Worm (Caenorhabditis elegans) whole organism, L2 larva: Measurements from ENCODE around the gene F30H5.5.
A peak's percentile ranks its signal among the peaks of the same experiment; 100 is the strongest.

Source experiments
- C34F6.9 ChIP-seq: fragments of 150-350 bp; optimal IDR thresholded peaks from 2 replicates; lab custom pipeline; 2014; ENCODE audit warnings: missing biosample characterization, missing genetic modification characterization
- F13H6.1 ChIP-seq: sonication (generic microtip); optimal IDR thresholded peaks from 2 replicates; lab custom pipeline; 2016; ENCODE audit warnings: missing genetic modification characterization, missing compliant biosample characterization
- Y55F3AM.14 ChIP-seq: fragments of 200-800 bp; sonication (Bioruptor generic); optimal IDR thresholded peaks from 2 replicates; lab custom pipeline; 2018; ENCODE audit warnings: mild to moderate bottlenecking, missing genetic modification characterization, missing compliant biosample characterization
- alr-1 ChIP-seq: fragments of 150-350 bp; optimal IDR thresholded peaks from 2 replicates; lab custom pipeline; 2014; ENCODE audit warnings: missing biosample characterization, missing genetic modification characterization
- ama-1 ChIP-seq: fragments of 150-350 bp; optimal IDR thresholded peaks from 2 replicates; lab custom pipeline; 2018; ENCODE audit warnings: inconsistent platforms
- blmp-1 ChIP-seq: sonication (generic microtip); optimal IDR thresholded peaks from 2 replicates; lab custom pipeline; 2017; ENCODE audit warnings: missing genetic modification characterization, mild to moderate bottlenecking, missing compliant biosample characterization, antibody characterized with exemption, moderate library complexity; ENCODE audit not compliant: insufficient read depth
- ceh-82 ChIP-seq: fragments of 150-350 bp; optimal IDR thresholded peaks from 2 replicates; lab custom pipeline; 2014; ENCODE audit warnings: missing biosample characterization, missing genetic modification characterization
- dmd-4 ChIP-seq: sonication (generic microtip); optimal IDR thresholded peaks from 2 replicates; lab custom pipeline; 2017; ENCODE audit warnings: missing biosample characterization, missing genetic modification characterization
- egl-27 ChIP-seq: sonication (generic microtip); optimal IDR thresholded peaks from 3 replicates; lab custom pipeline; 2017; ENCODE audit warnings: missing biosample characterization, missing genetic modification reagents, missing genetic modification characterization
- elt-1 ChIP-seq: fragments of 150-350 bp; optimal IDR thresholded peaks from 2 replicates; lab custom pipeline; 2014; ENCODE audit warnings: missing biosample characterization, missing genetic modification characterization
- fos-1 ChIP-seq: fragments of 150-350 bp; optimal IDR thresholded peaks from 2 replicates; lab custom pipeline; 2014; ENCODE audit warnings: missing biosample characterization, missing genetic modification characterization
- gmeb-1 ChIP-seq: fragments of 150-350 bp; optimal IDR thresholded peaks from 2 replicates; lab custom pipeline; 2014; ENCODE audit warnings: missing biosample characterization, missing genetic modification characterization
- lin-11 ChIP-seq: fragments of 150-350 bp; sonication (generic microtip); optimal IDR thresholded peaks from 2 replicates; lab custom pipeline; 2014; ENCODE audit warnings: missing biosample characterization, missing genetic modification characterization, inconsistent platforms, mixed read lengths
- lin-13 ChIP-seq: fragments of 150-350 bp; optimal IDR thresholded peaks from 2 replicates; lab custom pipeline; 2014; ENCODE audit warnings: missing biosample characterization, missing genetic modification reagents, missing genetic modification characterization
- lin-39 ChIP-seq: fragments of 150-350 bp; optimal IDR thresholded peaks from 2 replicates; lab custom pipeline; 2014; ENCODE audit warnings: missing biosample characterization, missing genetic modification reagents, missing genetic modification characterization
- lsy-2 ChIP-seq, 2 experiments: fragments of 150-350 bp in 1 of 2; sonication (generic microtip) in 1 of 2; optimal IDR thresholded peaks; 2 replicates each; lab custom pipeline; 2014 to 2017; ENCODE audit warnings: missing biosample characterization in 2 of 2, missing genetic modification characterization in 2 of 2
- mbf-1 ChIP-seq: sonication (generic microtip); optimal IDR thresholded peaks from 2 replicates; lab custom pipeline; 2017; ENCODE audit warnings: missing biosample characterization, missing genetic modification characterization
- nhr-10 ChIP-seq: sonication (generic microtip); optimal IDR thresholded peaks from 2 replicates; lab custom pipeline; 2017; ENCODE audit warnings: missing biosample characterization, missing genetic modification characterization
- nhr-21 ChIP-seq: fragments of 150-350 bp; optimal IDR thresholded peaks from 2 replicates; lab custom pipeline; 2014; ENCODE audit warnings: missing biosample characterization, missing genetic modification characterization
- nhr-237 ChIP-seq: fragments of 150-350 bp; optimal IDR thresholded peaks from 2 replicates; lab custom pipeline; 2014; ENCODE audit warnings: missing biosample characterization, missing genetic modification characterization
- nhr-25 ChIP-seq: fragments of 150-350 bp; sonication (generic microtip); optimal IDR thresholded peaks from 3 replicates; lab custom pipeline; 2014; ENCODE audit warnings: missing biosample characterization, missing genetic modification characterization
- peb-1 ChIP-seq: fragments of 150-350 bp; optimal IDR thresholded peaks from 2 replicates; lab custom pipeline; 2014; ENCODE audit warnings: missing biosample characterization, missing genetic modification characterization
- skn-1 ChIP-seq: sonication (generic microtip); optimal IDR thresholded peaks from 2 replicates; lab custom pipeline; 2017; ENCODE audit warnings: missing biosample characterization, missing genetic modification characterization
- sma-3 ChIP-seq: sonication (generic microtip); optimal IDR thresholded peaks from 2 replicates; lab custom pipeline; 2016; ENCODE audit warnings: missing genetic modification reagents, missing genetic modification characterization, missing compliant biosample characterization
- sma-9 ChIP-seq, 2 experiments: fragments of 150-350 bp in 1 of 2; sonication (generic microtip) in 1 of 2; optimal IDR thresholded peaks; 2 replicates each; lab custom pipeline; 2014 to 2016; ENCODE audit warnings: missing genetic modification characterization in 2 of 2, mild to moderate bottlenecking in 1 of 2, missing biosample characterization in 1 of 2, missing compliant biosample characterization in 1 of 2, missing genetic modification reagents in 1 of 2, moderate library complexity in 1 of 2
- unc-39 ChIP-seq: fragments of 150-350 bp; optimal IDR thresholded peaks from 2 replicates; lab custom pipeline; 2014; ENCODE audit warnings: missing biosample characterization, missing genetic modification characterization
- unc-55 ChIP-seq: fragments of 150-350 bp; sonication (generic microtip); optimal IDR thresholded peaks from 3 replicates; lab custom pipeline; 2014; ENCODE audit warnings: missing biosample characterization, missing genetic modification reagents, missing genetic modification characterization
- unc-62 ChIP-seq: fragments of 150-350 bp; optimal IDR thresholded peaks from 2 replicates; lab custom pipeline; 2014; ENCODE audit warnings: missing biosample characterization, missing genetic modification reagents, missing genetic modification characterization
- ztf-1 ChIP-seq: fragments of 200-800 bp; sonication (Bioruptor generic); conservative IDR thresholded peaks from 2 replicates; pipeline ENCODE4 v1.3.6; 2022; ENCODE audit warnings: missing genetic modification characterization, missing compliant biosample characterization
- ztf-4 ChIP-seq: fragments of 150-350 bp; optimal IDR thresholded peaks from 2 replicates; lab custom pipeline; 2014; ENCODE audit warnings: missing biosample characterization, missing genetic modification characterization

Gene F30H5.5

DNA sequence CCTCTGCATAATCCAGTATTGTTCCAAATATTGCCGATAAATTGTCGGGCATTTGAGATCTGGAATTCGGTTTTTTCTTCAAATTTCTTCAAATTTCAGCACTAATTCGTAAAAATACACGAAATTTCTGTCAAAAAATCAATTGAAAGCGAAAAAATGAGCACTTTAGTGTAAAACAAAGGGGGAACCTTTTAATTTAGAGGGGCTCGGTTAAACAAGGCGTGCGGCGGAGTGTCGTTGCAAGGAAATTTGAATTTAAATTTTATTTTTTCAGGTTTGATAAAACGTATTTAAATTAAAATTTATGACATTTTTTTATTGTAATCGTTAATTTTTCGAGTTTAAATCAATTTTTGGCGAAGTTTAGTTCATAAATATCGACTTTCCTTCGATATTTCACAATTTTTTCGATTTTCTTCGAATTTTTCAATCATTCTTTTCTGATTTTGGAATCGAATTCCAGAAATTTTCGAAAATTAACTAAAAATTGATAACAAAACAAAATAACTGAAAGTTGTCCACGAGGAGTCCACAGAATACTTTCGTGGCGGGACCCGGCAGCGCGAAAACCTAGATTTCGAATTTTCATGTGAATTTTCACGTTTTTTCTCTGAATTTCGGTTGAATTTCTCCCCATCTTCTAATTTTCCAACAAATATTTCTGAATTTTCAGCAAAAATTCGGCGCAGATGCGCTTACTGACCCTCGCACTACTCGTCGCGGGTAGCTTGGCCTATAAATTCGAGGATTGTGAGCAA is 16.7 kb upstream of the F30H5.5 start, which contains the start of the genes magu-1 and nemp-1:
Gene magu-1, minus strand, starts transcription at position 59 of the 758 bp plus-strand sequence.
Gene nemp-1, plus strand, starts transcription at position 674 of the 758 bp plus-strand sequence.
- TF ChIP-seq C34F6.9 (tag; lab: Kevin White, UChicago) (no peak), unc-55 (GFP tag; lab: Kevin White, UChicago) (peak; percentile 46), lsy-2 (tag; optimal IDR thresholded peaks at IDR 0.05; lab: Kevin White, UChicago) (peak in 1 of 2 experiments; percentile 16)

DNA sequence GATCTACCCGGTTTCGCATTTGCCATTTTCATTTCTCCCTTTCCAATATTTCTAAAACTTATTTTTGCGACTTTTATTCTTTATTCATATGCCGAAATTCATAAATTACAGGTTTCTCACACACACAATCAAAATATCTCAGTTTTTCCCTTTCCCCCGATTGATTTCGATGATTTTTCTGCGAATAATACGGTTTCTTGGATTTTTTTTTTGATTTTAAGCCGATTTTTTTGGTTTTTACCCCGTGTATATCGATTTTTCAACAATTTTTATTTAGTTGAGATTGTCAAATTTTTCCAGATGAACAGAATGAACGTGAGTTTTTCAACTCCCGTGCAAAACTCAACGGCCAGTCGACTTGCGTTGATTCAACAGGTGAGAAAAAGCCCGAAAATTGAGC is 13.4 kb upstream of the F30H5.5 start, which contains the start of gene mat-3:
Gene mat-3, plus strand, starts transcription at position 301 of the 400 bp plus-strand sequence.
- TF ChIP-seq sma-3 (GFP tag; lab: Kevin White, UChicago): no peak

DNA sequence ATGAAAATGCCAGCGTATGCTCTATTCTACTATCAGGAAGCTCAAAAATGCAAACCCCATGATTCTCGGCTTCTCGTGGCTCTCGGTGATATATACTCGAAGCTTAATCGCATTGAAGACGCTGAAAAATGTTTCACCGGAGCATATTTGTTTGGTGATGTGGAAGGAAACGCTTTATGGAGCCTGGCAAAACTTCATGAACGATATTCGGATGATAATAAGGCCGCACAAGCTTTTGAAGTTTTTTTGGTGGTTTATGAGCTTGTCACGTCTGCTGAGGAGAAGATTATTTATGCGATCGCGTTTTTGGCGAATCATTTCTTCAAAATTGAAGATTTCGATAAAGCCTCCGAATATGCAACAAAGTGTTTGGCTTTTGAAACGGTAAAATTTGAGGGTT is 7.3 kb upstream of the F30H5.5 start:
- TF ChIP-seq Y55F3AM.14 (GFP tag; lab: Kevin White, UChicago) (no peak), ama-1 (lab: Kevin White, UChicago) (no peak), nhr-25 (no peak), C34F6.9 (tag; lab: Kevin White, UChicago) (no peak), elt-1 (tag; lab: Kevin White, UChicago) (no peak), lin-39 (tag; lab: Kevin White, UChicago) (no peak), nhr-237 (tag; lab: Kevin White, UChicago) (no peak), F13H6.1 (tag; lab: Kevin White, UChicago) (no peak), egl-27 (tag; lab: Kevin White, UChicago) (no peak), unc-39 (tag; lab: Kevin White, UChicago) (no peak)

DNA sequence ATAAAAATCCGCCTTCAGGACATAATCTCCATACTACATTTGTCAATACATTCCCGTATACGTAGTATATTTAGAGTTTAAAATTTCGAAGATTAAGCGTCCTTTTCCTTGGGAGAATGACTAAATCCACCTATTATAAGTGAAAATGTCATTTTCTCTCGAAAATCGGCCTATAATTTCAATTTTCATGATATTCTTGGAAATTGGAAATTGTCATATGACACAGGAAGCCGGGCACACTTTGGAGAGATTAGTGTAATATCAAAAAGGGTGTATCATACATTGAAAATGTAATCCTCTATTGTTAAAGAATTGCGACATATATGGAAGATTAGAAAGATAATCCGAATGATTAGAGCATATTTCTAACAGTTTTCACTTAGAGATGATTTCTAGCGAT is 5.8 kb upstream of the F30H5.5 start:
- TF ChIP-seq blmp-1 (tag; lab: Kevin White, UChicago) (no peak), lin-39 (tag; lab: Kevin White, UChicago) (no peak), lin-11 (tag; lab: Kevin White, UChicago) (no peak), dmd-4 (peak; percentile 46), unc-62 (GFP tag; lab: Kevin White, UChicago) (no peak), C34F6.9 (tag; lab: Kevin White, UChicago) (peak; percentile 26), fos-1 (tag; lab: Kevin White, UChicago) (no peak), nhr-25 (no peak), alr-1 (tag; lab: Kevin White, UChicago) (no peak), ztf-4 (tag; lab: Kevin White, UChicago) (peak; percentile 18), nhr-21 (peak; percentile 71), skn-1 (tag; lab: Kevin White, UChicago) (peak; percentile 49), gmeb-1 (tag; lab: Kevin White, UChicago) (no peak), unc-39 (tag; lab: Kevin White, UChicago) (no peak)

DNA sequence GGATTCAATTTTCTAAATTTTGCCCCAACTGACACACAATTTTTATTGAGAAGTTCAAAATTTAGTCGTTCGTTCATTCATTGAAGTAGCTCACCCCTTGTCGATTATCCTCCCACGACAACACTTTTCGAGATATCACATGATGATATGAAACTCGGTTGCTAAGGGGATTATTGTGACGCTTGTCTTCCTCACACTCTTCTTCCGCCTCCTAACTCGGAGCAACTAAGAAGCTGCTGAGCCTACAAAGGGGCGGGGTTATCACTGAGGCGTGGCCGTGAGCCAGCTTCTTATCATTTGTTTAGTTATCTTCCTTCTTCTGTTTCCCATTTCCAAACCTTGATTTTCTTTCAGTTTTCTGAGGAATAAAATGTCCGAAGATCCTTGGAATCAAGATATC is 5.0 kb upstream of the F30H5.5 start, which contains the start of gene F10C5.3:
Gene F10C5.3, plus strand, starts transcription at position 313 of the 400 bp plus-strand sequence.
- TF ChIP-seq peb-1 (no peak), nhr-10 (tag; lab: Kevin White, UChicago) (no peak), dmd-4 (no peak), mbf-1 (tag; lab: Kevin White, UChicago) (no peak), Y55F3AM.14 (GFP tag; lab: Kevin White, UChicago) (no peak), unc-55 (GFP tag; lab: Kevin White, UChicago) (no peak), ztf-1 (no peak), ceh-82 (tag; lab: Kevin White, UChicago) (no peak), lin-13 (GFP tag; lab: Kevin White, UChicago) (no peak), sma-9 (GFP tag; optimal IDR thresholded peaks at IDR 0.05; lab: Kevin White, UChicago) (no peak), sma-9 (tag; optimal IDR thresholded peaks at IDR 0.05; lab: Kevin White, UChicago) (no peak)
- TF ChIP-seq, all 48 proteins: peak for 0
